Worm (Caenorhabditis elegans): ENCODE results near the gene fbxa-172.

DNA sequence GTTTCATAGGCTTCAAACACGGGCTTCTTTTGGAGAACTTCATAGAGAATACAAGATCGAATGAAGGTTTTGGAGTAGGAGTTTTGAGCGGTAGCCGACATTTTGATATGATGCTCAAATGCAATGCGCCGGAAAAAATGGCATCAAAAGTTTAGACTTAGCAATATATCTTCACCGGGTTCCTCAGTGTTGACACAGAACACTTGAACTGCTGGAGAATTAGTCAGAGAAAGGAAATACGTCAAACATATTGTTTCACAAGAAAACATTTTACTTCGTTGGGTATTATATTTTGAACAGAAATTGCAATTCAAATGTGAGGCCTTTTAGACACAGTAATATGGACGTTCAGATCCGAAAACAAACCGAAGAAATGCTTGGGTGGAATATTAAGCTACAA is 669 bp upstream of the fbxa-172 start, which contains the start of gene fbxa-174:
- TF ChIP-seq spr-3 (GFP tag; optimal IDR thresholded peaks at IDR 0.05) = no peak
- no peak for TF ChIP-seq aly-2 (tag; optimal IDR thresholded peaks at IDR 0.05)
- no peak for TF ChIP-seq ceh-62 (tag; optimal IDR thresholded peaks at IDR 0.05)
- no peak for TF ChIP-seq unc-39 (tag; optimal IDR thresholded peaks at IDR 0.05)
